Worm (Caenorhabditis elegans): ENCODE data around the gene trp-2.

Gene trp-2

DNA sequence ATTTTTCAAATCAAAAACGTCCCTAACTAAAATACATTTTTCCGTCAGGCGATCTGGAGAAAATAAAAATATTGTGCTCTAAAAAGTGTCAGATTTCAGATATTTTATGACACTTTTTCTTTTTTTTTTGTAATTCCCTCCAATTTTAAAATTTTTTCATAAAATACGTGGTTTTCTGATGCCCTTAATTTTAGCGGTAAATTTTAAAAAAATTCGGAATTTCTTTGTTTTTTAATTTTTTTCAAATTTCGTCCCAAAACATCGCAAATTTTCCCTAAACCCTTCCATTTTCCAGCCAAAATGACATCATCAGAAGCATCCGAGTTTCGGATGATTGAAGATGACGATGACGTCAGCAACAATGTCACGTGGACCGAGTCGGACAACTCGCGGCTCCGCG is at the start of gene trp-2:
Gene trp-2, plus strand, starts transcription at position 301 of the 400 bp plus-strand sequence.
- no peak for TF ChIP-seq pha-4 (tag; optimal IDR thresholded peaks at IDR 0.05)
- TF ChIP-seq nhr-28 (tag; optimal IDR thresholded peaks at IDR 0.05) = no peak
- TF ChIP-seq elt-1 (tag; optimal IDR thresholded peaks at IDR 0.05; ENCODE audit: borderline replicate concordance, insufficient read depth) = no peak
- no peak for TF ChIP-seq unc-120 (tag; optimal IDR thresholded peaks at IDR 0.05; ENCODE audit: poor library complexity, severe bottlenecking)
- TF ChIP-seq nhr-12 (tag; optimal IDR thresholded peaks at IDR 0.05) = no peak
- TF ChIP-seq unc-39 (tag; optimal IDR thresholded peaks at IDR 0.05) = no peak
- TF ChIP-seq ces-1 (GFP tag; optimal IDR thresholded peaks at IDR 0.05) = no peak
- TF ChIP-seq lin-13 (tag; optimal IDR thresholded peaks at IDR 0.05) = no peak
- TF ChIP-seq snpc-4 (tag; optimal IDR thresholded peaks at IDR 0.05) = no peak
- no peak for TF ChIP-seq nhr-76 (tag; optimal IDR thresholded peaks at IDR 0.05)
- no peak for TF ChIP-seq ceh-43 (GFP tag; optimal IDR thresholded peaks at IDR 0.05)
- TF ChIP-seq hlh-1 (tag; optimal IDR thresholded peaks at IDR 0.05) = no peak
- TF ChIP-seq lsy-2 (tag; optimal IDR thresholded peaks at IDR 0.05) = no peak
- TF ChIP-seq ham-2 (GFP tag; optimal IDR thresholded peaks at IDR 0.05) = no peak
- no peak for TF ChIP-seq zip-8 (tag; optimal IDR thresholded peaks at IDR 0.05)
- TF ChIP-seq ceh-39 (tag; optimal IDR thresholded peaks at IDR 0.05) = no peak

DNA sequence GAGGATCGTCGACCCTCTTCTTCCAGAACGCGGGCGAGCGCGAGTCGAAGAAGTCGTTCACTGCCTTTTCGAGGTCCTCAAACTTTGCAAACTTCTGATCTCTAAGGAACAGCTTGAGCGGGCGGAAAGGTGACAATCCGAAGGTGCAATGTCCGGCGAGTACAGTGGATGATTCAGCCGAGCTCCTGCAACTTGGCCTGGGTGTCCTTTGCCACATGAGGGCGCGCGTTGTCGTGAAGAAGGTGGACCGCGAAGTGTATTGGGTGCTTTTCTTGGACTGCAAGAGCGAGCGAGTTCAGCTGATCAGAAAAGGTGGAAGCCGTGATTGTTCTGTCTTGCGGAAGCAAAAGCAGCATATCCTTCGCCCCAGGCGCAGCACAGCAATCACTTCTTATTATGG is 49.7 kb upstream of the trp-2 start:
- TF ChIP-seq ceh-83 (GFP tag; optimal IDR thresholded peaks at IDR 0.05) (no peak), cnd-1 (tag; optimal IDR thresholded peaks at IDR 0.05) (no peak)

DNA sequence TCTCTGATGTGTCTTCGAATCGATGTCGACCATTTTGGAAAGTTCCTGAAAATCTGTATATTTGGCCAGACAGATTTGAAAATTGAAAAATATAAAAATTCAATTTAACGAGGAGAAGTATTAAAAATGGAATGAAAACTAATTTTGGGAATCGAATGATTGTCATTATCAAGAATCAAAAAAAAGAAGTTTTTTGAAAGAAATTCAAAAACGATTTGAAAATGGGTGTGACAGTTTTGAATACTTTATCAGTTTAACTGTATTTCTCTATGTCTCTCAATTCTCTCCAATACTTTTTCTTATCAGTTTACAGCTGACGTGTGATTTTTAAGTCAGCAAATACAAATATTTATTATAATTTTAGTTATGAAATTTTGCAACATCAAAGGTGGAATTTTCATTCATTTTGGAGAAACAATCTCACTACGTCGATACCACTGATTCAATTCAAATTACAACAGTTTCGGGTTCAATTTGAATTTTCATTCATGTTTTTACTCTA is 48.2 kb upstream of the trp-2 start, which contains the start of gene fbxa-59:
Gene fbxa-59, minus strand, starts transcription at position 51 of the 502 bp plus-strand sequence.
- no peak for TF ChIP-seq cnd-1 (tag; optimal IDR thresholded peaks at IDR 0.05)
- TF ChIP-seq drap-1 (GFP tag; optimal IDR thresholded peaks at IDR 0.05) = no peak
- TF ChIP-seq mab-5 (tag; optimal IDR thresholded peaks at IDR 0.05) = no peak
- no peak for TF ChIP-seq ham-2 (GFP tag; optimal IDR thresholded peaks at IDR 0.05)
- TF ChIP-seq ztf-11 (tag; optimal IDR thresholded peaks at IDR 0.05) = no peak
- no peak for TF ChIP-seq ceh-43 (GFP tag; optimal IDR thresholded peaks at IDR 0.05)
- TF ChIP-seq bed-3 (GFP tag; optimal IDR thresholded peaks at IDR 0.05) = no peak
- TF ChIP-seq lin-32 (GFP tag; optimal IDR thresholded peaks at IDR 0.05) = no peak
- TF ChIP-seq mls-2 (tag; optimal IDR thresholded peaks at IDR 0.05) = no peak
- TF ChIP-seq nhr-237 (tag; optimal IDR thresholded peaks at IDR 0.05) = no peak

DNA sequence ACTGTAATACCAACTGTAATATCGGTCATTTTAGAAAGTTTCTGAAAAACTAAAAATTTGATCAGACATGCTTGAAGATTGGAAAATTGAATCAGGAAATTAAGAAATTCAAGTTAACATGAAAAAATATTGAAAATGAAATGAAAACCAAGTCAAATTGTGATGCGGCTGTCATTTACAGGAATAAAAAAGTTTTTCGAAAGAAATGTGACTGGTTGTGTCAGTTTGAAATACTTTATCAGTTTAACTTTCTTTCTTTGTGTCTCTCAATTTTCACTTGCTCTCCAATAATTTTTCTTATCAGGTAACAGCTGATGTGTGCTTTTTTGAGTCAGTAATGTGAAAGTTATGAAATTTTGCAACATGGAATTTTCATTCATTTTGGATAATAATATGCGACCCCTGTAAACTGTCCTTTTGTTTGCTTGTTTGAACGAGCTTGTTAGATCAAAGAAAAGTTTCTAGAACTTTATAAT is 45.4 kb upstream of the trp-2 start, which contains the start of gene fbxa-60:
Gene fbxa-60, minus strand, starts transcription at position 51 of the 476 bp plus-strand sequence.
- TF ChIP-seq mep-1 (tag; optimal IDR thresholded peaks at IDR 0.05) (no peak), lin-32 (GFP tag; optimal IDR thresholded peaks at IDR 0.05) (no peak), lin-13 (tag; optimal IDR thresholded peaks at IDR 0.05) (no peak), nhr-76 (tag; optimal IDR thresholded peaks at IDR 0.05) (no peak), zip-8 (tag; optimal IDR thresholded peaks at IDR 0.05) (no peak), elt-1 (tag; optimal IDR thresholded peaks at IDR 0.05; ENCODE audit: borderline replicate concordance, insufficient read depth) (no peak), ztf-11 (tag; optimal IDR thresholded peaks at IDR 0.05) (no peak), unc-120 (tag; optimal IDR thresholded peaks at IDR 0.05; ENCODE audit: poor library complexity, severe bottlenecking) (no peak), bed-3 (GFP tag; optimal IDR thresholded peaks at IDR 0.05) (no peak), unc-62 (GFP tag; optimal IDR thresholded peaks at IDR 0.05) (no peak), mls-2 (tag; optimal IDR thresholded peaks at IDR 0.05) (no peak), sem-2 (GFP tag; optimal IDR thresholded peaks at IDR 0.05) (no peak), mab-5 (tag; optimal IDR thresholded peaks at IDR 0.05) (no peak), snpc-4 (tag; optimal IDR thresholded peaks at IDR 0.05) (no peak)

DNA sequence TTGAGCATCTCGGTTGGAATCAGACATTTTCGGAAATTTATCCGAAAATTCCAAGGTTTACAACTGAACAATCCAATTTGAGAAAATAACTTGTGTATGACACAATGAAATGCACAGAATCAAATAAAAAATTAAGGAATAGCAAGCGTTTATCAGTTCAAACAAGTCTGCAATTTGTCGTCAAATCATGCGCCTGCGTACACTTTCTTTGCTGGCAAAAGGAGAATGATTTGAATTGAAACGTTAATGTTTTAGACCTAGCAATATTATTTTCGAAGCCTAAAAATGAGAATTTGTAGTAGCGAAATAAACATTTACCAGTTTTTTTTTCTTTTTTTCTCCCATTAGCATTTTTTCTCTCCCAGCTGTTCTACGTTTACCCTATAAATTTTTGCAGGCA is 41.2 kb upstream of the trp-2 start, which contains the start of the genes fbxa-67 and fbxa-11:
Gene fbxa-67, minus strand, starts transcription at position 199 of the 400 bp plus-strand sequence.
Gene fbxa-11, plus strand, starts transcription at position 398 of the 400 bp plus-strand sequence.
- TF ChIP-seq ces-1 (GFP tag; optimal IDR thresholded peaks at IDR 0.05) (peak; percentile 11), mep-1 (tag; optimal IDR thresholded peaks at IDR 0.05) (no peak)

DNA sequence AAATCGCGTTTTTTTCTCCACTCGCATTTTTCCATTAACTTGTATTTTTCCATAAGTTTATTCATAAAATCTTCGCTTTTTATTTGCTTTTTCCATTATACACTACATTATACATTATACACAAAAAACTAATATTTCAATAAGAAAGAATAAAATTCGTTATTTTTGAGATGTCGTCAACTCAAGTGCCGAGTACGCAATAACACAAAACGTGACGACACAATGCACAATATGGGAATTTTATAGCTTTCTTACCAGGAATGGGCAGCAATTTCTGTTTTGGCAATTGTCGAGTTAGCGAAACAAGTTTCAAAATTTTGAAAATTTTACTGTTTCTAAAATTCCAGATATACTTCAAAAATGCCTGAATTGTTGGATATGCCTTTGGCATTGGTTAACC is 39.5 kb upstream of the trp-2 start, which contains the start of gene fbxa-10:
Gene fbxa-10, plus strand, starts transcription at position 207 of the 400 bp plus-strand sequence.
- TF ChIP-seq nhr-76 (tag; optimal IDR thresholded peaks at IDR 0.05) = no peak
- no peak for TF ChIP-seq zip-8 (tag; optimal IDR thresholded peaks at IDR 0.05)
- TF ChIP-seq unc-120 (tag; optimal IDR thresholded peaks at IDR 0.05; ENCODE audit: poor library complexity, severe bottlenecking) = peak; percentile 68
- peak; percentile 52 for TF ChIP-seq ces-1 (GFP tag; optimal IDR thresholded peaks at IDR 0.05)
